Worm (Caenorhabditis elegans) whole organism, L3 larva: ENCODE data around the gene Y47D7A.6.

Source experiments
- ZK546.5 ChIP-seq: sonication (generic microtip); optimal IDR thresholded peaks from 2 replicates; lab custom pipeline; 2017; ENCODE audit warnings: missing biosample characterization, missing genetic modification characterization
- aly-2 ChIP-seq: fragments of 150-350 bp; optimal IDR thresholded peaks from 2 replicates; lab custom pipeline; 2014; ENCODE audit warnings: missing biosample characterization, missing genetic modification characterization
- ceh-16 ChIP-seq: sonication (generic microtip); optimal IDR thresholded peaks from 2 replicates; lab custom pipeline; 2017; ENCODE audit warnings: missing biosample characterization, missing genetic modification characterization
- ceh-28 ChIP-seq: fragments of 150-350 bp; optimal IDR thresholded peaks from 2 replicates; lab custom pipeline; 2014; ENCODE audit warnings: missing biosample characterization, missing genetic modification reagents, missing genetic modification characterization
- ceh-82 ChIP-seq: fragments of 150-350 bp; optimal IDR thresholded peaks from 2 replicates; lab custom pipeline; 2014; ENCODE audit warnings: missing biosample characterization, missing genetic modification characterization
- ceh-9 ChIP-seq: sonication (generic microtip); optimal IDR thresholded peaks from 2 replicates; lab custom pipeline; 2018; ENCODE audit warnings: missing biosample characterization, missing genetic modification characterization
- egl-27 ChIP-seq: sonication (generic microtip); optimal IDR thresholded peaks from 4 replicates; lab custom pipeline; 2017; ENCODE audit warnings: missing biosample characterization, missing genetic modification reagents, missing genetic modification characterization
- egl-5 ChIP-seq: fragments of 150-350 bp; optimal IDR thresholded peaks from 2 replicates; lab custom pipeline; 2017; ENCODE audit warnings: missing biosample characterization, missing genetic modification reagents, missing genetic modification characterization, inconsistent platforms
- elt-1 ChIP-seq: fragments of 150-350 bp; optimal IDR thresholded peaks from 2 replicates; lab custom pipeline; 2014; ENCODE audit warnings: missing biosample characterization, missing genetic modification characterization
- elt-2 ChIP-seq: sonication (generic microtip); optimal IDR thresholded peaks from 2 replicates; lab custom pipeline; 2016; ENCODE audit warnings: missing genetic modification reagents, mild to moderate bottlenecking, missing genetic modification characterization, missing compliant biosample characterization
- elt-3 ChIP-seq, 3 experiments: fragments of 150-350 bp in 1 of 3; sonication (generic microtip) in 2 of 3; optimal IDR thresholded peaks; 2 replicates in 2 of 3; 4 replicates in 1 of 3; lab custom pipeline; 2014 to 2017; ENCODE audit warnings: missing biosample characterization in 3 of 3, missing genetic modification characterization in 3 of 3
- eor-1 ChIP-seq, 2 experiments: fragments of 150-350 bp; optimal IDR thresholded peaks; 2 replicates each; lab custom pipeline; 2014 to 2018; ENCODE audit warnings: missing biosample characterization in 2 of 2, missing genetic modification characterization in 2 of 2
- fkh-10 ChIP-seq: sonication (generic microtip); optimal IDR thresholded peaks from 2 replicates; lab custom pipeline; 2017; ENCODE audit warnings: missing biosample characterization, missing genetic modification reagents, missing genetic modification characterization
- fkh-2 ChIP-seq: fragments of 150-350 bp; optimal IDR thresholded peaks from 2 replicates; lab custom pipeline; 2014; ENCODE audit warnings: missing biosample characterization, missing genetic modification reagents, missing genetic modification characterization
- lin-15B ChIP-seq: fragments of 150-350 bp; optimal IDR thresholded peaks from 2 replicates; lab custom pipeline; 2014; ENCODE audit warnings: missing biosample characterization, missing genetic modification characterization
- lin-39 ChIP-seq: fragments of 150-350 bp; optimal IDR thresholded peaks from 2 replicates; lab custom pipeline; 2018; ENCODE audit warnings: missing biosample characterization, missing genetic modification reagents, missing genetic modification characterization
- mml-1 ChIP-seq: fragments of 150-350 bp; sonication (generic microtip); optimal IDR thresholded peaks from 3 replicates; lab custom pipeline; 2014; ENCODE audit warnings: missing biosample characterization, missing genetic modification characterization
- nhr-11 ChIP-seq: fragments of 150-350 bp; optimal IDR thresholded peaks from 2 replicates; lab custom pipeline; 2014; ENCODE audit warnings: missing biosample characterization, missing genetic modification characterization
- nhr-12 ChIP-seq: fragments of 150-350 bp; optimal IDR thresholded peaks from 2 replicates; lab custom pipeline; 2014; ENCODE audit warnings: missing biosample characterization, missing genetic modification characterization
- nhr-23 ChIP-seq: fragments of 150-350 bp; optimal IDR thresholded peaks from 2 replicates; lab custom pipeline; 2014; ENCODE audit warnings: missing biosample characterization, missing genetic modification reagents, missing genetic modification characterization
- nhr-25 ChIP-seq: sonication (generic microtip); optimal IDR thresholded peaks from 2 replicates; lab custom pipeline; 2017; ENCODE audit warnings: missing biosample characterization, missing genetic modification characterization
- nhr-67 ChIP-seq: fragments of 150-350 bp; optimal IDR thresholded peaks from 2 replicates; lab custom pipeline; 2014; ENCODE audit warnings: missing biosample characterization, missing genetic modification characterization
- nhr-76 ChIP-seq: fragments of 150-350 bp; sonication (generic microtip); optimal IDR thresholded peaks from 5 replicates; lab custom pipeline; 2014; ENCODE audit warnings: missing biosample characterization, missing genetic modification characterization
- nhr-77 ChIP-seq: fragments of 150-350 bp; optimal IDR thresholded peaks from 2 replicates; lab custom pipeline; 2014; ENCODE audit warnings: missing biosample characterization, missing genetic modification characterization
- pqm-1 ChIP-seq: fragments of 150-350 bp; optimal IDR thresholded peaks from 2 replicates; lab custom pipeline; 2017; ENCODE audit warnings: missing biosample characterization, missing genetic modification characterization, inconsistent platforms
- sea-2 ChIP-seq: fragments of 150-350 bp; sonication (generic microtip); optimal IDR thresholded peaks from 4 replicates; lab custom pipeline; 2014; ENCODE audit warnings: missing biosample characterization, missing genetic modification reagents, missing genetic modification characterization
- skn-1 ChIP-seq: fragments of 150-350 bp; optimal IDR thresholded peaks from 2 replicates; lab custom pipeline; 2014; ENCODE audit warnings: missing biosample characterization, missing genetic modification characterization
- snpc-4 ChIP-seq: fragments of 150-350 bp; optimal IDR thresholded peaks from 2 replicates; lab custom pipeline; 2014; ENCODE audit warnings: missing biosample characterization, missing genetic modification characterization
- tbx-2 ChIP-seq: sonication (generic microtip); optimal IDR thresholded peaks from 2 replicates; lab custom pipeline; 2016; ENCODE audit warnings: mild to moderate bottlenecking, missing genetic modification characterization, missing compliant biosample characterization
- unc-39 ChIP-seq: sonication (generic microtip); optimal IDR thresholded peaks from 4 replicates; lab custom pipeline; 2017; ENCODE audit warnings: missing biosample characterization, missing genetic modification characterization
- unc-62 ChIP-seq: fragments of 150-350 bp; sonication (generic microtip); optimal IDR thresholded peaks from 4 replicates; lab custom pipeline; 2014; ENCODE audit warnings: missing biosample characterization, missing genetic modification reagents, missing genetic modification characterization
- zag-1 ChIP-seq: fragments of 150-350 bp; optimal IDR thresholded peaks from 2 replicates; lab custom pipeline; 2014; ENCODE audit warnings: missing biosample characterization, missing genetic modification characterization
- ztf-4 ChIP-seq: fragments of 150-350 bp; optimal IDR thresholded peaks from 2 replicates; lab custom pipeline; 2014; ENCODE audit warnings: missing biosample characterization, missing genetic modification characterization

The Y47D7A.6 gene

ce11 chrV:4442749-4443381, 24.8 kb upstream of the Y47D7A.6 start, which contains the start of gene rft-1:
Gene rft-1, minus strand, starts transcription at chrV:4443223.
- TF ChIP-seq unc-62 (GFP tag; lab: Kevin White, UChicago) (no peak), pqm-1 (tag; lab: Kevin White, UChicago) (peak; percentile 12), nhr-12 (tag; lab: Kevin White, UChicago) (no peak), nhr-67 (tag; lab: Kevin White, UChicago) (no peak), elt-2 (peak; percentile 50), ceh-82 (tag; lab: Kevin White, UChicago) (no peak)

- TF ChIP-seq nhr-25 (tag; lab: Kevin White, UChicago) (peak; percentile 43), mml-1 (tag; lab: Kevin White, UChicago) (no peak)
These were observed 19.2 kb upstream of the Y47D7A.6 start for ce11 chrV:4437215-4437614.

ce11 chrV:4435411-4435981, 17.5 kb upstream of the Y47D7A.6 start, which contains the start of gene Y47D7A.13:
Gene Y47D7A.13, minus strand, starts transcription at chrV:4435927.
- TF ChIP-seq egl-27 (tag; lab: Kevin White, UChicago) (no peak), ZK546.5 (tag; lab: Kevin White, UChicago) (no peak), nhr-67 (tag; lab: Kevin White, UChicago) (no peak), nhr-25 (tag; lab: Kevin White, UChicago) (peak; percentile 31), ceh-28 (tag; lab: Kevin White, UChicago) (no peak), elt-2 (no peak), skn-1 (tag; lab: Kevin White, UChicago) (no peak)
- TF ChIP-seq, all 47 proteins: peak for 1

- no peak for TF ChIP-seq sea-2 (GFP tag; lab: Kevin White, UChicago)
- no peak for TF ChIP-seq ZK546.5 (tag; lab: Kevin White, UChicago)
- no peak for TF ChIP-seq ceh-9
- no peak for TF ChIP-seq egl-27 (tag; lab: Kevin White, UChicago)
- no peak for TF ChIP-seq tbx-2 (tag; lab: Kevin White, UChicago)
- TF ChIP-seq elt-3 (tag; optimal IDR thresholded peaks at IDR 0.05; lab: Kevin White, UChicago) = no peak
- no peak for TF ChIP-seq nhr-11 (tag; lab: Kevin White, UChicago)
- no peak for TF ChIP-seq elt-1 (tag; lab: Kevin White, UChicago)
- TF ChIP-seq fkh-10 (GFP tag; lab: Kevin White, UChicago) = no peak
- no peak for TF ChIP-seq nhr-23 (tag; lab: Kevin White, UChicago)
- TF ChIP-seq fkh-2 (tag; lab: Kevin White, UChicago) = no peak
These were observed 14.8 kb upstream of the Y47D7A.6 start, which contains the start of gene Y47D7A.15 for ce11 chrV:4432783-4433237. Gene Y47D7A.15, minus strand, starts transcription at chrV:4433187.

DNA sequence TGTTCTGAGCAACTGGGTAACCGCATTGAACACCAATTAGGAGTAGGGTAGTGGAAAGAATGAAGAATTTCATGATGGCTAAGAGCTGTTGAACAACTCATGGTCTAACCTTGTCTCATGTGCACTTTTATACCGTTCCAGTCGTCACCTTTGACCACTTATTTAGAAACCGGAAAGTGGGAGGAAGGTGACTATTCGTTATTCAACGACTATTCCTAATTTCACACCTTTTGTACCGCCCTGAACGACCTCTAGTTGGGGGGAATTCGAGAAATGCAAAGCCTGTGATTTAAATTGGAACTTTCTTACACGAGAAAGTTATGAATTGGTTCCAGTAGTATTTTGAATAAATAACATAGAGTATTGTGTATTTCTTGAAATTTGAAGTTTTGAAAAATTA, 11.6 kb upstream of the Y47D7A.6 start, which contains the start of gene Y47D7A.12:
Gene Y47D7A.12, minus strand, starts transcription at position 101 of the 400 bp plus-strand sequence.
- TF ChIP-seq zag-1 (tag; lab: Kevin White, UChicago) = no peak
- TF ChIP-seq unc-39 (tag; lab: Kevin White, UChicago) = no peak
- no peak for TF ChIP-seq mml-1 (tag; lab: Kevin White, UChicago)
- TF ChIP-seq elt-3 (tag; optimal IDR thresholded peaks at IDR 0.05; lab: Kevin White, UChicago) = no peak
- no peak for TF ChIP-seq aly-2 (tag; lab: Kevin White, UChicago)
- TF ChIP-seq skn-1 (tag; lab: Kevin White, UChicago) = no peak
- TF ChIP-seq lin-15B (tag; lab: Kevin White, UChicago) = no peak
- TF ChIP-seq ceh-82 (tag; lab: Kevin White, UChicago) = no peak

- TF ChIP-seq eor-1 (tag; optimal IDR thresholded peaks at IDR 0.05; lab: Kevin White, UChicago) (no peak), egl-27 (tag; lab: Kevin White, UChicago) (no peak), ztf-4 (tag; lab: Kevin White, UChicago) (no peak), ceh-16 (tag; lab: Kevin White, UChicago) (no peak), nhr-76 (no peak), unc-39 (tag; lab: Kevin White, UChicago) (no peak), fkh-2 (tag; lab: Kevin White, UChicago) (no peak), lin-39 (tag; lab: Kevin White, UChicago) (no peak), nhr-77 (no peak), snpc-4 (tag; lab: Kevin White, UChicago) (no peak), skn-1 (tag; lab: Kevin White, UChicago) (no peak), sea-2 (GFP tag; lab: Kevin White, UChicago) (no peak), ceh-28 (tag; lab: Kevin White, UChicago) (no peak), egl-5 (tag; lab: Kevin White, UChicago) (no peak)
These were observed 10.2 kb upstream of the Y47D7A.6 start, which contains the start of gene Y47D7A.11 for ce11 chrV:4428202-4428601. Gene Y47D7A.11, minus strand, starts transcription at chrV:4428302.
